Worm (Caenorhabditis elegans) whole organism, L4 larva: ENCODE data around the gene rbd-1.

ENCODE experiments used
- aly-2 ChIP-seq: sonication (generic microtip); optimal IDR thresholded peaks from 2 replicates; lab custom pipeline; 2018; ENCODE audit warnings: missing biosample characterization, missing genetic modification characterization
- lin-29 ChIP-seq: fragments of 200-800 bp; sonication (Bioruptor generic); IDR thresholded peaks from 2 replicates; pipeline ENCODE4 v1.3.6; 2022; ENCODE audit warnings: missing genetic modification reagents, missing genetic modification characterization, missing compliant biosample characterization
- lsy-2 ChIP-seq, 2 experiments: fragments of 150-350 bp in 1 of 2; sonication (generic microtip) in 1 of 2; optimal IDR thresholded peaks; 2 replicates each; lab custom pipeline; 2014 to 2017; ENCODE audit warnings: missing biosample characterization in 2 of 2, missing genetic modification characterization in 2 of 2
- mdt-29 ChIP-seq: fragments of 200-800 bp; sonication (Bioruptor generic); IDR thresholded peaks from 2 replicates; pipeline ENCODE4 v1.3.6; 2022; ENCODE audit warnings: missing genetic modification reagents, missing genetic modification characterization, missing compliant biosample characterization
- nhr-111 ChIP-seq: fragments of 200-800 bp; sonication (Bioruptor generic); optimal IDR thresholded peaks from 2 replicates; lab custom pipeline; 2018; ENCODE audit warnings: mild to moderate bottlenecking, missing genetic modification characterization, missing compliant biosample characterization
- snpc-4 ChIP-seq: fragments of 150-350 bp; optimal IDR thresholded peaks from 2 replicates; lab custom pipeline; 2014; ENCODE audit warnings: missing biosample characterization, missing genetic modification characterization

DNA sequence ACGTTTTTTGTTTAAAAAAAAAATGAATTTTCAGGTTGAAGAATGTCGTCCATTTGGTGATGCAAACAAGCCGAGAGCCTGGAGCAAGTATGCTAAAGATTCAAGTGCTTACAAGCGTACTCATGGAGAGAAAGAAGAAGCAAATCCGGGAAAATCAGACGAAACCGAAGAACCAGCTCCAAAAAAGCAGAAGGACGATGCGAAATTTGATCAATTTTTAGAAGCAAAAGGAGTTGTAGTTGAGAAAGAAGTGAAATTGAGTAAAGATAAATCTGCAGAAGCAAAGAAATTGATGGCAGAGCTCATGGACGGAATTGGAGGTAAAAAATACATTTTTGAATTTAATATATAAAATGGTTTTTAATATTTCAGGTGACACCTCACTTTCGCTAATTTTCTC lies 442 bp downstream of the rbd-1 start:
- TF ChIP-seq snpc-4 (no peak), mdt-29 (GFP tag; lab: Robert Waterston, UW) (no peak), aly-2 (tag; lab: Kevin White, UChicago) (no peak), nhr-111 (GFP tag; lab: Kevin White, UChicago) (no peak), lsy-2 (tag; optimal IDR thresholded peaks at IDR 0.05; lab: Kevin White, UChicago) (no peak), lin-29 (no peak)
